Worm (Caenorhabditis elegans) whole organism, midembryonic: ENCODE results near the gene che-11.

Experiments
- T22C8.4 ChIP-seq: fragments of 200-800 bp; sonication (Bioruptor generic); IDR thresholded peaks from 2 replicates; pipeline ENCODE4 v1.3.6; 2022; ENCODE audit warnings: missing genetic modification characterization, missing compliant biosample characterization
- ref-1 ChIP-seq: fragments of 200-800 bp; sonication (Bioruptor generic); conservative IDR thresholded peaks from 2 replicates; pipeline ENCODE4 v1.3.6; 2022; ENCODE audit warnings: missing genetic modification reagents, missing genetic modification characterization, missing compliant biosample characterization
- ztf-23 ChIP-seq: fragments of 200-800 bp; sonication (Bioruptor generic); IDR thresholded peaks from 2 replicates; pipeline ENCODE4 v1.3.6; 2022; ENCODE audit warnings: missing genetic modification reagents, missing genetic modification characterization, missing compliant biosample characterization

ce11 chrV:12140625-12141024 lies 9.9 kb downstream of the che-11 start, which contains the start of gene C27A7.3:
- TF ChIP-seq T22C8.4: no peak
- TF ChIP-seq ztf-23 (GFP tag; lab: Robert Waterston, UW): no peak
- no peak for TF ChIP-seq ref-1 (GFP tag; lab: Robert Waterston, UW)
